Fruit fly (Drosophila melanogaster) whole organism, embryonic: ENCODE measurements around the gene Rab7.
A peak's percentile ranks its signal among the peaks of the same experiment; 100 is the strongest.

ENCODE experiments used
- BEAF-32 ChIP-seq: fragments of 200-800 bp; sonication (Bioruptor generic); optimal IDR thresholded peaks from 3 replicates; lab custom pipeline; 2017; ENCODE audit warnings: missing biosample characterization, missing genetic modification characterization, mild to moderate bottlenecking, moderate library complexity, missing genetic modification reagents
- BtbVII ChIP-seq: fragments of 200-800 bp; sonication (Bioruptor generic); optimal IDR thresholded peaks from 3 replicates; lab custom pipeline; 2017; ENCODE audit warnings: missing biosample characterization, mild to moderate bottlenecking, missing genetic modification characterization
- CG1024 ChIP-seq: fragments of 200-800 bp; sonication (Bioruptor generic); IDR thresholded peaks from 2 replicates; pipeline ENCODE4 v1.3.6; 2022; ENCODE audit warnings: missing biosample characterization, missing genetic modification characterization
- CG10321 ChIP-seq: fragments of 200-800 bp; sonication (Bioruptor generic); IDR thresholded peaks from 2 replicates; pipeline ENCODE4 v1.3.6; 2022; ENCODE audit warnings: missing biosample characterization, missing genetic modification characterization
- CG12769 ChIP-seq: fragments of 200-800 bp; sonication (Bioruptor generic); optimal IDR thresholded peaks from 2 replicates; lab custom pipeline; 2019; ENCODE audit warnings: missing biosample characterization, mild to moderate bottlenecking, missing genetic modification characterization, moderate library complexity
- CG16779 ChIP-seq: fragments of 200-800 bp; sonication (Bioruptor generic); IDR thresholded peaks from 2 replicates; pipeline ENCODE4 v1.3.6; 2022; ENCODE audit warnings: missing biosample characterization, missing genetic modification characterization
- CG17328 ChIP-seq: fragments of 200-800 bp; sonication (Bioruptor generic); IDR thresholded peaks from 2 replicates; pipeline ENCODE4 v1.3.6; 2022; ENCODE audit warnings: missing biosample characterization, missing genetic modification characterization
- CG18262 ChIP-seq: fragments of 200-800 bp; optimal IDR thresholded peaks from 3 replicates; lab custom pipeline; 2019; ENCODE audit warnings: missing biosample characterization, mild to moderate bottlenecking, missing genetic modification characterization, moderate library complexity
- CG18599 ChIP-seq: fragments of 200-800 bp; sonication (Bioruptor generic); optimal IDR thresholded peaks from 3 replicates; lab custom pipeline; 2017; ENCODE audit warnings: missing biosample characterization, missing genetic modification characterization, mild to moderate bottlenecking, moderate library complexity, missing genetic modification reagents
- CG2678 ChIP-seq: fragments of 200-800 bp; sonication (Bioruptor generic); optimal IDR thresholded peaks from 3 replicates; lab custom pipeline; 2019; ENCODE audit warnings: missing biosample characterization, mild to moderate bottlenecking, missing genetic modification characterization, moderate library complexity
- CG31388 ChIP-seq: fragments of 200-800 bp; sonication (Bioruptor generic); optimal IDR thresholded peaks from 2 replicates; lab custom pipeline; 2016; ENCODE audit warnings: missing biosample characterization, missing genetic modification characterization
- CG34422 ChIP-seq: fragments of 200-800 bp; sonication (Bioruptor generic); IDR thresholded peaks from 3 replicates; pipeline ENCODE4 v1.3.6; 2022; ENCODE audit warnings: missing biosample characterization, missing genetic modification characterization
- CG6175 ChIP-seq: fragments of 200-800 bp; sonication (Bioruptor generic); IDR thresholded peaks from 3 replicates; pipeline ENCODE4 v1.3.6; 2022; ENCODE audit warnings: missing biosample characterization, missing genetic modification characterization
- CG6791 ChIP-seq: fragments of 200-800 bp; sonication (Bioruptor generic); IDR thresholded peaks from 3 replicates; pipeline ENCODE4 v1.3.6; 2022; ENCODE audit warnings: missing biosample characterization, missing genetic modification characterization; ENCODE audit not compliant: partially characterized antibody
- CG7372 ChIP-seq: fragments of 200-800 bp; sonication (Bioruptor generic); IDR thresholded peaks from 2 replicates; pipeline ENCODE4 v1.3.6; 2022; ENCODE audit warnings: missing biosample characterization, missing genetic modification characterization
- CG8478 ChIP-seq: fragments of >200 bp; optimal IDR thresholded peaks from 2 replicates; lab custom pipeline; 2018
- CG9817 ChIP-seq: fragments of 200-800 bp; sonication (Bioruptor generic); optimal IDR thresholded peaks from 2 replicates; lab custom pipeline; 2018; ENCODE audit warnings: missing biosample characterization, mild to moderate bottlenecking, missing genetic modification characterization, moderate library complexity
- Camta ChIP-seq: fragments of 200-800 bp; sonication (Bioruptor generic); optimal IDR thresholded peaks from 2 replicates; lab custom pipeline; 2016; ENCODE audit warnings: missing biosample characterization, missing genetic modification characterization
- CkIIα-i1 ChIP-seq: fragments of 200-800 bp; sonication (Bioruptor generic); IDR thresholded peaks from 2 replicates; pipeline ENCODE4 v1.3.6; 2022; ENCODE audit warnings: missing biosample characterization, missing genetic modification characterization
- Doc2 ChIP-seq: fragments of 200-800 bp; sonication (Bioruptor generic); IDR thresholded peaks from 2 replicates; pipeline ENCODE4 v1.3.6; 2022; ENCODE audit warnings: missing biosample characterization, missing genetic modification characterization
- E2f2 ChIP-seq: fragments of 200-800 bp; sonication (Bioruptor generic); IDR thresholded peaks from 2 replicates; pipeline ENCODE4 v1.3.6; 2022; ENCODE audit warnings: missing biosample characterization, missing genetic modification characterization
- HLH4C ChIP-seq: fragments of 200-800 bp; sonication (Bioruptor generic); IDR thresholded peaks from 3 replicates; pipeline ENCODE4 v1.3.6; 2022; ENCODE audit warnings: missing biosample characterization, missing genetic modification characterization; ENCODE audit not compliant: partially characterized antibody
- HmgD ChIP-seq: fragments of 200-800 bp; sonication (Bioruptor generic); optimal IDR thresholded peaks from 3 replicates; lab custom pipeline; 2016; ENCODE audit warnings: missing biosample characterization, missing genetic modification characterization
- Mad ChIP-seq: fragments of 200-800 bp; sonication (Bioruptor generic); optimal IDR thresholded peaks from 2 replicates; lab custom pipeline; 2016; ENCODE audit warnings: missing biosample characterization, missing genetic modification characterization
- Myb ChIP-seq: fragments of 200-800 bp; sonication (Bioruptor generic); optimal IDR thresholded peaks from 2 replicates; lab custom pipeline; 2016; ENCODE audit warnings: missing biosample characterization, missing genetic modification characterization
- Nf-YB ChIP-seq: fragments of 200-800 bp; sonication (Bioruptor generic); optimal IDR thresholded peaks from 3 replicates; lab custom pipeline; 2019; ENCODE audit warnings: missing biosample characterization, mild to moderate bottlenecking, missing genetic modification characterization, moderate library complexity
- Nf-YC ChIP-seq: fragments of 200-800 bp; optimal IDR thresholded peaks from 3 replicates; lab custom pipeline; 2019; ENCODE audit warnings: missing biosample characterization, mild to moderate bottlenecking, missing genetic modification characterization, moderate library complexity
- Pdp1 ChIP-seq, 2 experiments: fragments of 200-800 bp; sonication (Bioruptor generic); optimal IDR thresholded peaks; 3 replicates each; lab custom pipeline; 2016; ENCODE audit warnings: missing biosample characterization in 2 of 2, missing genetic modification characterization in 2 of 2, mild to moderate bottlenecking in 1 of 2, moderate library complexity in 1 of 2
- Sry-δ ChIP-seq: fragments of 200-800 bp; sonication (Bioruptor generic); optimal IDR thresholded peaks from 2 replicates; lab custom pipeline; 2016; ENCODE audit warnings: missing biosample characterization, missing genetic modification characterization
- Xbp1 ChIP-seq: fragments of 200-800 bp; sonication (Bioruptor generic); optimal IDR thresholded peaks from 3 replicates; lab custom pipeline; 2016; ENCODE audit warnings: missing biosample characterization, mild to moderate bottlenecking, missing genetic modification characterization
- Xrp1 ChIP-seq: fragments of 200-800 bp; sonication (Bioruptor generic); IDR thresholded peaks from 2 replicates; pipeline ENCODE4 v1.3.6; 2022; ENCODE audit warnings: missing biosample characterization, missing genetic modification characterization
- YL-1 ChIP-seq: fragments of 200-800 bp; sonication (Bioruptor generic); optimal IDR thresholded peaks from 3 replicates; lab custom pipeline; 2017; ENCODE audit warnings: missing biosample characterization, mild to moderate bottlenecking, missing genetic modification characterization
- ap ChIP-seq: fragments of 200-800 bp; sonication (Bioruptor generic); IDR thresholded peaks from 2 replicates; pipeline ENCODE4 v1.3.6; 2022; ENCODE audit warnings: missing biosample characterization, missing genetic modification characterization
- btn ChIP-seq: fragments of 200-800 bp; sonication (Bioruptor generic); optimal IDR thresholded peaks from 2 replicates; lab custom pipeline; 2016; ENCODE audit warnings: missing biosample characterization, missing genetic modification characterization
- chm ChIP-seq: fragments of 200-800 bp; sonication (Bioruptor generic); IDR thresholded peaks from 2 replicates; pipeline ENCODE4 v1.3.6; 2022; ENCODE audit warnings: missing biosample characterization, missing genetic modification characterization
- corto ChIP-seq: fragments of 200-800 bp; sonication (Bioruptor generic); optimal IDR thresholded peaks from 2 replicates; lab custom pipeline; 2016; ENCODE audit warnings: missing biosample characterization, mild to moderate bottlenecking, missing genetic modification characterization, moderate library complexity
- crol ChIP-seq: fragments of 200-800 bp; sonication (Bioruptor generic); IDR thresholded peaks from 2 replicates; pipeline ENCODE4 v1.3.6; 2022; ENCODE audit warnings: missing biosample characterization, missing genetic modification characterization
- dmrt99B ChIP-seq: fragments of 200-800 bp; sonication (Bioruptor generic); optimal IDR thresholded peaks from 2 replicates; lab custom pipeline; 2018; ENCODE audit warnings: missing biosample characterization, mild to moderate bottlenecking, missing genetic modification characterization, moderate library complexity
- gro ChIP-seq: fragments of 200-800 bp; sonication (Bioruptor generic); optimal IDR thresholded peaks from 2 replicates; lab custom pipeline; 2016; ENCODE audit warnings: missing biosample characterization, missing genetic modification characterization
- h ChIP-seq: fragments of >200 bp; optimal IDR thresholded peaks from 2 replicates; lab custom pipeline; 2017
- ind ChIP-seq: fragments of 200-800 bp; sonication (Bioruptor generic); optimal IDR thresholded peaks from 3 replicates; lab custom pipeline; 2016; ENCODE audit warnings: missing biosample characterization, missing genetic modification characterization
- insv ChIP-seq, 2 experiments: fragments of 200-800 bp; sonication (Bioruptor generic); optimal IDR thresholded peaks; 3 replicates each; lab custom pipeline; 2016 to 2018; ENCODE audit warnings: missing biosample characterization in 2 of 2, missing genetic modification characterization in 2 of 2
- lola ChIP-seq, 3 experiments: fragments of >200 bp in 2 of 3; fragments of 200-800 bp in 1 of 3; sonication (Bioruptor generic) in 1 of 3; optimal IDR thresholded peaks; 2 replicates each; lab custom pipeline; 2017 to 2019; ENCODE audit warnings: missing biosample characterization in 3 of 3, missing genetic modification characterization in 3 of 3, mild to moderate bottlenecking in 1 of 3, moderate library complexity in 1 of 3
- lov ChIP-seq, 2 experiments: fragments of 200-800 bp in 1 of 2; fragments of >200 bp in 1 of 2; sonication (Bioruptor generic) in 1 of 2; IDR thresholded peaks in 1 of 2; optimal IDR thresholded peaks in 1 of 2; 2 replicates in 1 of 2; 3 replicates in 1 of 2; pipeline versions ENCODE4 v1.3.6 to Lab custom; 2017 to 2022; ENCODE audit warnings: missing biosample characterization in 1 of 2, missing genetic modification characterization in 1 of 2
- luna ChIP-seq: fragments of 200-800 bp; sonication (Bioruptor generic); optimal IDR thresholded peaks from 2 replicates; lab custom pipeline; 2016; ENCODE audit warnings: missing biosample characterization, missing genetic modification characterization
- org-1 ChIP-seq: fragments of 200-800 bp; sonication (Bioruptor generic); optimal IDR thresholded peaks from 2 replicates; lab custom pipeline; 2017; ENCODE audit warnings: missing biosample characterization, missing genetic modification characterization
- sc ChIP-seq, 3 experiments: fragments of >200 bp in 2 of 3; fragments of 200-800 bp in 1 of 3; sonication (Bioruptor generic) in 1 of 3; optimal IDR thresholded peaks; 2 replicates in 2 of 3; 3 replicates in 1 of 3; lab custom pipeline; 2017; ENCODE audit warnings: mild to moderate bottlenecking in 1 of 3, missing biosample characterization in 1 of 3, missing genetic modification characterization in 1 of 3, missing genetic modification reagents in 1 of 3
- slp2 ChIP-seq: fragments of 200-800 bp; sonication (Bioruptor generic); optimal IDR thresholded peaks from 2 replicates; lab custom pipeline; 2016; ENCODE audit warnings: missing biosample characterization, missing genetic modification characterization
- tap ChIP-seq: fragments of 200-800 bp; optimal IDR thresholded peaks from 3 replicates; lab custom pipeline; 2019; ENCODE audit warnings: missing biosample characterization, mild to moderate bottlenecking, missing genetic modification characterization, moderate library complexity
- trem ChIP-seq: fragments of 200-800 bp; optimal IDR thresholded peaks from 3 replicates; lab custom pipeline; 2019; ENCODE audit warnings: missing biosample characterization, mild to moderate bottlenecking, missing genetic modification characterization, moderate library complexity

The Rab7 gene

dm6 chr3R:23986479-23986930, 6.3 kb upstream of the Rab7 start, which contains the start of the genes CG13603 and CG5902 (continued):
- peak; percentile 4 for TF ChIP-seq gro (GFP tag; lab: Kevin White, UChicago)
- no peak for TF ChIP-seq CG31388 (GFP tag; lab: Kevin White, UChicago)
- no peak for TF ChIP-seq ap (GFP tag; lab: Robert Waterston, UW)
- no peak for TF ChIP-seq CG8478 (lab: Kevin White, UChicago)
- peak; percentile 61 for TF ChIP-seq CG34422
- peak; percentile 47 for TF ChIP-seq Myb (GFP tag; lab: Kevin White, UChicago)
- TF ChIP-seq HLH4C (GFP tag; lab: Robert Waterston, UW) = peak; percentile 82
- peak; percentile 6 for TF ChIP-seq BtbVII (GFP tag; lab: Kevin White, UChicago)
- no peak for TF ChIP-seq CG9817
- TF ChIP-seq Xbp1 = peak; percentile 64
- TF ChIP-seq CkIIα-i1 (GFP tag; lab: Robert Waterston, UW) = no peak
- TF ChIP-seq sc (optimal IDR thresholded peaks at IDR 0.05; lab: Kevin White, UChicago) = no peak
- TF ChIP-seq sc (GFP tag; optimal IDR thresholded peaks at IDR 0.05; lab: Kevin White, UChicago) = no peak
- TF ChIP-seq E2f2 = peak; percentile 25; the same call in 1 of the 2 replicates
- TF ChIP-seq CG17328 (GFP tag; lab: Robert Waterston, UW) = peak; percentile 39; the same call in 1 of the 2 replicates
- no peak for TF ChIP-seq tap (tag; lab: Kevin White, UChicago)
- no peak for TF ChIP-seq lov (optimal IDR thresholded peaks at IDR 0.05; lab: Kevin White, UChicago)
- TF ChIP-seq lov (GFP tag; IDR thresholded peaks at IDR 0.05; lab: Robert Waterston, UW) = no peak
- no peak for TF ChIP-seq CG7372 (GFP tag; lab: Robert Waterston, UW)
- peak; percentile 60 for TF ChIP-seq HmgD (GFP tag; lab: Kevin White, UChicago)
- no peak for TF ChIP-seq corto (GFP tag; lab: Kevin White, UChicago)
- TF ChIP-seq btn (GFP tag; lab: Kevin White, UChicago) = no peak
- TF ChIP-seq CG6791 (GFP tag; lab: Robert Waterston, UW) = peak; percentile 79
- no peak for TF ChIP-seq Nf-YC (tag; lab: Kevin White, UChicago)
- no peak for TF ChIP-seq CG12769 (tag; lab: Kevin White, UChicago)
- no peak for TF ChIP-seq dmrt99B (tag; lab: Kevin White, UChicago)
- TF ChIP-seq Mad (GFP tag; lab: Kevin White, UChicago) = peak; percentile 35
- no peak for TF ChIP-seq CG6175
- no peak for TF ChIP-seq luna (GFP tag; lab: Kevin White, UChicago)
- peak; percentile 97 for TF ChIP-seq YL-1 (GFP tag; lab: Kevin White, UChicago)
- TF ChIP-seq Doc2 (GFP tag; lab: Robert Waterston, UW) = no peak
- peak; percentile 16 for TF ChIP-seq CG18262 (tag; lab: Kevin White, UChicago)
- TF ChIP-seq org-1 = no peak
- no peak for TF ChIP-seq lola (GFP tag; optimal IDR thresholded peaks at IDR 0.05; lab: Kevin White, UChicago)
- no peak for TF ChIP-seq CG10321 (GFP tag; lab: Robert Waterston, UW)
- TF ChIP-seq chm = 0 out of 2 replicates have a peak, but pooled peaks have one; percentile 43
- no peak for TF ChIP-seq slp2 (GFP tag; lab: Kevin White, UChicago)
- no peak for TF ChIP-seq Nf-YB (GFP tag; lab: Kevin White, UChicago)
- TF ChIP-seq trem (tag; lab: Kevin White, UChicago) = peak; percentile 34
- TF ChIP-seq CG16779 (GFP tag; lab: Robert Waterston, UW) = no peak
- peak; percentile 28; the same call in 1 of the 2 replicates for TF ChIP-seq Xrp1
- TF ChIP-seq CG2678 (tag; lab: Kevin White, UChicago) = no peak
- peak; percentile 64 for TF ChIP-seq Camta
- peak; percentile 98 for TF ChIP-seq Sry-δ (GFP tag; lab: Kevin White, UChicago)
- peak; percentile 84 for TF ChIP-seq BEAF-32 (GFP tag; lab: Kevin White, UChicago)
- no peak for TF ChIP-seq CG1024 (GFP tag; lab: Robert Waterston, UW)
- TF ChIP-seq insv (GFP tag; optimal IDR thresholded peaks at IDR 0.05; lab: Kevin White, UChicago) = no peak
- TF ChIP-seq ind (GFP tag; lab: Kevin White, UChicago) = peak; percentile 60
- peak; percentile 97 for TF ChIP-seq crol (GFP tag; lab: Robert Waterston, UW)
- peak; percentile 39 for TF ChIP-seq CG18599 (GFP tag; lab: Kevin White, UChicago)
- no peak for TF ChIP-seq h (lab: Kevin White, UChicago)
- TF ChIP-seq Pdp1 (GFP tag; optimal IDR thresholded peaks at IDR 0.05; lab: Kevin White, UChicago) = peak in 1 of 2 experiments; percentile 39
